Fruit fly (Drosophila melanogaster) whole organism, prepupa: ENCODE data around the gene Samuel.

Experiments
- CG10631 ChIP-seq: fragments of 200-800 bp; sonication (Bioruptor generic); optimal IDR thresholded peaks from 2 replicates; lab custom pipeline; 2016; ENCODE audit warnings: missing biosample characterization, missing genetic modification characterization
- CG10669 ChIP-seq: fragments of 200-800 bp; sonication (Bioruptor generic); optimal IDR thresholded peaks from 3 replicates; lab custom pipeline; 2018; ENCODE audit warnings: missing biosample characterization, mild to moderate bottlenecking, missing genetic modification characterization, moderate library complexity
- CG11294 ChIP-seq: fragments of 200-800 bp; sonication (Bioruptor generic); IDR thresholded peaks from 2 replicates; pipeline ENCODE4 v1.3.6; 2022; ENCODE audit warnings: missing biosample characterization, missing genetic modification characterization
- CG11762 ChIP-seq: fragments of 200-800 bp; sonication (Bioruptor generic); optimal IDR thresholded peaks from 3 replicates; lab custom pipeline; 2016; ENCODE audit warnings: missing biosample characterization, missing genetic modification characterization; ENCODE audit not compliant: insufficient read depth
- CG11902 ChIP-seq: fragments of 200-800 bp; sonication (Bioruptor generic); optimal IDR thresholded peaks from 3 replicates; lab custom pipeline; 2016; ENCODE audit warnings: missing biosample characterization, missing genetic modification characterization
- CG15336 ChIP-seq: fragments of 200-800 bp; sonication (Bioruptor generic); IDR thresholded peaks from 2 replicates; pipeline ENCODE4 v1.3.6; 2022; ENCODE audit warnings: missing biosample characterization, missing genetic modification characterization
- CG1621 ChIP-seq: fragments of 200-800 bp; sonication (Bioruptor generic); optimal IDR thresholded peaks from 3 replicates; lab custom pipeline; 2018; ENCODE audit warnings: missing biosample characterization, mild to moderate bottlenecking, missing genetic modification characterization
- CG16779 ChIP-seq: fragments of 200-800 bp; sonication (Bioruptor generic); optimal IDR thresholded peaks from 3 replicates; lab custom pipeline; 2017; ENCODE audit warnings: missing biosample characterization, mild to moderate bottlenecking, missing genetic modification characterization
- CG3032 ChIP-seq: fragments of 200-800 bp; optimal IDR thresholded peaks from 2 replicates; lab custom pipeline; 2019; ENCODE audit warnings: missing biosample characterization, mild to moderate bottlenecking, missing genetic modification characterization, moderate library complexity
- CG31627 ChIP-seq: fragments of 200-800 bp; sonication (Bioruptor generic); optimal IDR thresholded peaks from 3 replicates; lab custom pipeline; 2016; ENCODE audit warnings: missing biosample characterization, missing genetic modification characterization
- CG32006 ChIP-seq: fragments of 200-800 bp; sonication (Bioruptor generic); optimal IDR thresholded peaks from 3 replicates; lab custom pipeline; 2017; ENCODE audit warnings: missing biosample characterization, mild to moderate bottlenecking, missing genetic modification characterization
- CG34406 ChIP-seq: fragments of 200-800 bp; sonication (Bioruptor generic); optimal IDR thresholded peaks from 3 replicates; lab custom pipeline; 2016; ENCODE audit warnings: missing biosample characterization, missing genetic modification characterization
- CG3919 ChIP-seq: fragments of 200-800 bp; sonication (Bioruptor generic); optimal IDR thresholded peaks from 3 replicates; lab custom pipeline; 2016; ENCODE audit warnings: missing biosample characterization, missing genetic modification characterization
- CG4318 ChIP-seq: fragments of 200-800 bp; sonication (Bioruptor generic); optimal IDR thresholded peaks from 3 replicates; lab custom pipeline; 2017; ENCODE audit warnings: missing biosample characterization, mild to moderate bottlenecking, missing genetic modification characterization
- CG6163 ChIP-seq: fragments of 200-800 bp; sonication (Bioruptor generic); IDR thresholded peaks from 3 replicates; pipeline ENCODE4 v1.3.6; 2022; ENCODE audit warnings: missing biosample characterization, missing genetic modification characterization
- CG6276 ChIP-seq: fragments of 200-800 bp; sonication (Bioruptor generic); optimal IDR thresholded peaks from 2 replicates; lab custom pipeline; 2017; ENCODE audit warnings: missing biosample characterization, mild to moderate bottlenecking, missing genetic modification characterization
- CG6792 ChIP-seq: fragments of 200-800 bp; sonication (Bioruptor generic); optimal IDR thresholded peaks from 3 replicates; lab custom pipeline; 2016; ENCODE audit warnings: missing biosample characterization, missing genetic modification characterization
- CG6854 ChIP-seq: fragments of 200-800 bp; sonication (Bioruptor generic); optimal IDR thresholded peaks from 2 replicates; lab custom pipeline; 2017; ENCODE audit warnings: missing biosample characterization, mild to moderate bottlenecking, missing genetic modification characterization
- CG7368 ChIP-seq: fragments of 200-800 bp; sonication (Bioruptor generic); optimal IDR thresholded peaks from 3 replicates; lab custom pipeline; 2016; ENCODE audit warnings: missing biosample characterization, missing genetic modification characterization
- CG8119 ChIP-seq: fragments of 200-800 bp; sonication (Bioruptor generic); IDR thresholded peaks from 3 replicates; pipeline ENCODE4 v1.3.6; 2022; ENCODE audit warnings: missing biosample characterization, missing genetic modification characterization
- CG9139 ChIP-seq: fragments of 200-800 bp; sonication (Bioruptor generic); optimal IDR thresholded peaks from 3 replicates; lab custom pipeline; 2017; ENCODE audit warnings: missing biosample characterization, mild to moderate bottlenecking, missing genetic modification characterization
- Eip75B ChIP-seq: fragments of 200-800 bp; sonication (Bioruptor generic); optimal IDR thresholded peaks from 3 replicates; lab custom pipeline; 2016; ENCODE audit warnings: missing biosample characterization, missing genetic modification characterization
- Eip78C ChIP-seq: fragments of 200-800 bp; sonication (Bioruptor generic); peaks from one replicate; lab custom pipeline; 2016; ENCODE audit warnings: missing biosample characterization, missing genetic modification characterization
- Ets21C ChIP-seq: fragments of 200-800 bp; sonication (Bioruptor generic); optimal IDR thresholded peaks from 3 replicates; lab custom pipeline; 2016; ENCODE audit warnings: missing biosample characterization, missing genetic modification characterization
- Ets96B ChIP-seq: fragments of 200-800 bp; optimal IDR thresholded peaks from 2 replicates; lab custom pipeline; 2019; ENCODE audit warnings: missing biosample characterization, mild to moderate bottlenecking, missing genetic modification characterization, moderate library complexity
- Gug ChIP-seq: fragments of 200-800 bp; sonication (Bioruptor generic); IDR thresholded peaks from 2 replicates; pipeline ENCODE4 v1.3.6; 2022; ENCODE audit warnings: missing biosample characterization, missing genetic modification characterization
- Hr38 ChIP-seq: sonication (Bioruptor generic); optimal IDR thresholded peaks from 2 replicates; lab custom pipeline; 2016; ENCODE audit warnings: missing biosample characterization, missing genetic modification characterization
- Met ChIP-seq: fragments of 200-800 bp; sonication (Bioruptor generic); optimal IDR thresholded peaks from 3 replicates; lab custom pipeline; 2016; ENCODE audit warnings: missing biosample characterization, missing genetic modification characterization
- OdsH ChIP-seq: fragments of 200-800 bp; sonication (Bioruptor generic); optimal IDR thresholded peaks from 3 replicates; lab custom pipeline; 2016; ENCODE audit warnings: missing biosample characterization, missing genetic modification characterization
- Sox15 ChIP-seq: fragments of 200-800 bp; sonication (Bioruptor generic); optimal IDR thresholded peaks from 3 replicates; lab custom pipeline; 2016; ENCODE audit warnings: missing biosample characterization, missing genetic modification characterization
- achi ChIP-seq: fragments of 200-800 bp; sonication (Bioruptor generic); optimal IDR thresholded peaks from 3 replicates; lab custom pipeline; 2016; ENCODE audit warnings: missing biosample characterization, missing genetic modification characterization
- acj6 ChIP-seq: fragments of 200-800 bp; sonication (Bioruptor generic); optimal IDR thresholded peaks from 3 replicates; lab custom pipeline; 2016; ENCODE audit warnings: missing biosample characterization, missing genetic modification characterization
- cyc ChIP-seq: fragments of 200-800 bp; sonication (Bioruptor generic); optimal IDR thresholded peaks from 3 replicates; lab custom pipeline; 2016; ENCODE audit warnings: missing biosample characterization, missing genetic modification characterization
- dac ChIP-seq: fragments of 200-800 bp; sonication (Bioruptor generic); optimal IDR thresholded peaks from 2 replicates; lab custom pipeline; 2017; ENCODE audit warnings: missing biosample characterization, mild to moderate bottlenecking, missing genetic modification characterization
- dsx ChIP-seq: fragments of 200-800 bp; optimal IDR thresholded peaks from 3 replicates; lab custom pipeline; 2019; ENCODE audit warnings: missing biosample characterization, mild to moderate bottlenecking, missing genetic modification characterization, moderate library complexity; ENCODE audit not compliant: poor library complexity, severe bottlenecking
- eg ChIP-seq: fragments of 200-800 bp; sonication (Bioruptor generic); IDR thresholded peaks from 3 replicates; pipeline ENCODE4 v1.3.6; 2022; ENCODE audit warnings: missing biosample characterization, missing genetic modification characterization
- esn ChIP-seq: fragments of 200-800 bp; sonication (Bioruptor generic); optimal IDR thresholded peaks from 2 replicates; lab custom pipeline; 2016; ENCODE audit warnings: missing biosample characterization, mild to moderate bottlenecking, missing genetic modification characterization, moderate library complexity
- fd59A ChIP-seq: fragments of 200-800 bp; sonication (Bioruptor generic); optimal IDR thresholded peaks from 2 replicates; lab custom pipeline; 2017; ENCODE audit warnings: missing biosample characterization, mild to moderate bottlenecking, missing genetic modification characterization, missing genetic modification reagents
- fd85E ChIP-seq: fragments of 200-800 bp; sonication (Bioruptor generic); optimal IDR thresholded peaks from 3 replicates; lab custom pipeline; 2016; ENCODE audit warnings: missing biosample characterization, missing genetic modification characterization
- fkh ChIP-seq: fragments of 200-800 bp; sonication (Bioruptor generic); optimal IDR thresholded peaks from 3 replicates; lab custom pipeline; 2017; ENCODE audit warnings: missing biosample characterization, mild to moderate bottlenecking, missing genetic modification characterization, moderate library complexity
- lz ChIP-seq: fragments of 200-800 bp; sonication (Bioruptor generic); optimal IDR thresholded peaks from 3 replicates; lab custom pipeline; 2016; ENCODE audit warnings: missing biosample characterization, missing genetic modification characterization
- net ChIP-seq: fragments of 200-800 bp; sonication (Bioruptor generic); optimal IDR thresholded peaks from 3 replicates; lab custom pipeline; 2016; ENCODE audit warnings: missing biosample characterization, missing genetic modification characterization
- pdm3 ChIP-seq: fragments of 200-800 bp; sonication (Bioruptor generic); optimal IDR thresholded peaks from 3 replicates; lab custom pipeline; 2016; ENCODE audit warnings: missing biosample characterization, missing genetic modification characterization
- spab ChIP-seq: fragments of 200-800 bp; sonication (Bioruptor generic); optimal IDR thresholded peaks from 2 replicates; lab custom pipeline; 2017; ENCODE audit warnings: missing biosample characterization, mild to moderate bottlenecking, missing genetic modification characterization, missing genetic modification reagents
- ss ChIP-seq, 2 experiments: fragments of 200-800 bp; sonication (Bioruptor generic); optimal IDR thresholded peaks; 2 replicates in 1 of 2; 3 replicates in 1 of 2; lab custom pipeline; 2017 to 2018; ENCODE audit warnings: mild to moderate bottlenecking in 2 of 2, missing biosample characterization in 2 of 2, missing genetic modification characterization in 2 of 2, moderate library complexity in 1 of 2

Gene Samuel

DNA sequence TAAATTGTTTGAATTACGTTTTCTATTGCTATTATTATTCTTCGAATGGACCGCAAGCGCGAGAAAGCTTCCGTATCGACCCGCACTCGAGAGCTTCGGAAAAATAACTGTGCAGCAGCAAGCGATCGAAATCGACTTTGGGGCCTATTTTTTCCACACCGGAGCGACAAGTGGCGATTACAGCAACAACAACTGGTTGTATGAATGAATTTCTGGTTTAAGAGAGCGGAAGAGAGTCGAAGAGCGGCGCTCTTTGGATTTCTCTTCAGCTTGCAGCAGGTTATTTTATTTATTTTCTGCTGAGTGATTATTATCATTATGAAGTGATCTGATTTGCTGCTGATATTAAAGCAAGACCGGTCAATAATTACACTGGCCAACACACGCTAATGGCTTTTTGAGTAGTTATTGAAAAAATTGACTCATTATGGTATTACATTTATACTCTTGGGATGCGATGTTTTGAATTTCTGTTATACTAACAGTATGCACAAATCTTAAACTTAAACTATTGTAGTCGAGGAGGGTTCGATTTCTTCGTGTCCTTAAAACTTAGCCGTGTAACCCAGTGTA is at the start of gene Samuel (continued):
- TF ChIP-seq CG34406 (GFP tag; lab: Kevin White, UChicago) (peak; percentile 41), dac (GFP tag; lab: Kevin White, UChicago) (no peak), CG10669 (GFP tag; lab: Kevin White, UChicago) (peak; percentile 46), CG32006 (GFP tag; lab: Kevin White, UChicago) (peak; percentile 11), Hr38 (GFP tag; lab: Kevin White, UChicago) (no peak), CG7368 (GFP tag; lab: Kevin White, UChicago) (peak; percentile 28), CG3032 (tag; lab: Kevin White, UChicago) (peak; percentile 29), Ets21C (GFP tag; lab: Kevin White, UChicago) (peak; percentile 26), CG1621 (tag; lab: Kevin White, UChicago) (peak; percentile 22)

DNA sequence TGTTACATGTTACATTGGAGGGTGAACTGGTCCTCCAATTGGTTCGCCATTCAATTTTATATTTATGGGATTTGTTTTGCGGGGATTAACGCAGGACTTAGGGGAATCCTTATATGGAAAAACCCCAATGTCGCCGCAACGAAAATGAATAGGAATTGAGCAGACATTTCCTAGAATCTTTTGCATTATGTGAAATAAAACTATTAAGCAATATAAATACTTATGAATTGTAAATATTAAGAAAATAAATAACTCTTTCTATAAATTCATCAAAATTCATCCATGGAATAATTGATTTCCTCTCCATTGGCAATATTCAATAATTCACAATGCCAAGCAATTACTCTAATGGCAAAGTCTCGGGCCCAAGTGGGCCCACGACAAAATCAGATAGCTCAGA is 46.9 kb upstream of the Samuel start, which contains the start of gene Gr32a:
Gene Gr32a, plus strand, starts transcription at position 301 of the 400 bp plus-strand sequence.
- TF ChIP-seq dsx (GFP tag; lab: Kevin White, UChicago) = no peak
- no peak for TF ChIP-seq spab (GFP tag; lab: Kevin White, UChicago)
- TF ChIP-seq CG8119 = no peak
- no peak for TF ChIP-seq CG6163 (GFP tag; lab: Robert Waterston, UW)
- TF ChIP-seq pdm3 = no peak
- no peak for TF ChIP-seq CG1621 (tag; lab: Kevin White, UChicago)
- TF ChIP-seq CG6276 = no peak
- TF ChIP-seq Ets96B (tag; lab: Kevin White, UChicago) = no peak
- no peak for TF ChIP-seq fd85E (GFP tag; lab: Kevin White, UChicago)
- TF ChIP-seq CG16779 (tag; lab: Kevin White, UChicago) = no peak
- TF ChIP-seq OdsH (GFP tag; lab: Kevin White, UChicago) = no peak
- no peak for TF ChIP-seq CG3919
- TF ChIP-seq CG34406 (GFP tag; lab: Kevin White, UChicago) = no peak
- TF ChIP-seq acj6 (GFP tag; lab: Kevin White, UChicago) = no peak
- no peak for TF ChIP-seq fd59A (GFP tag; lab: Kevin White, UChicago)
- TF ChIP-seq eg = no peak
- no peak for TF ChIP-seq CG32006 (GFP tag; lab: Kevin White, UChicago)
- no peak for TF ChIP-seq CG11902 (GFP tag; lab: Kevin White, UChicago)
- TF ChIP-seq Eip78C = no peak

DNA sequence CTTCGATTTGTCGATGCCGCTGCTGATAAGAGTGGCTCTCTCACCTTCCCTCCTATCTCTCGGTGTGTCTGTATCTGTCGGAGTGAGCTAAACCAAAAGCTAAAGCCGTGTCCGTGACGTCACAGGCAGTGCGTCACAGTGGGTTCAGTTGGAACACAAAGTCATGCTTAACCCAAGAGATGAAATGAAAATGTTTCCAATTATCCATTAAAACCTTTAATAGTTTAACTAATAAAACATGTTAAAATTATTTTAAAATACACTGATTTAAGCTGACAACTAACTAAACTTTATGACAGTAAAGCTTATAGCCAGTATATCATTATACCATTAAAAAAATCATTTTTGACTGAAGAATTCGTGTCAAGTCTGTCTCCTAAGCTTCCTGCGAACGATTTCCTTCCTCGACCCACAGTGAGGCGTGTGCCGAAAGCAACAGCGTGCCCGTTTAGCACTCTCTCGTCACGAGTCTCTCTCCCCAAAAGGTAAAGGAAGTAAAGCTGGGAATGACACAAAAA is 46.3 kb upstream of the Samuel start, which contains the start of gene Idua:
Gene Idua, minus strand, starts transcription at position 51 of the 518 bp plus-strand sequence.
- TF ChIP-seq CG11902 (GFP tag; lab: Kevin White, UChicago) = peak; percentile 61
- peak; percentile 69 for TF ChIP-seq CG4318 (GFP tag; lab: Kevin White, UChicago)
- peak; percentile 72 for TF ChIP-seq CG15336 (GFP tag; lab: Robert Waterston, UW)
- TF ChIP-seq Gug (GFP tag; lab: Robert Waterston, UW) = peak; percentile 52
- TF ChIP-seq Sox15 (GFP tag; lab: Kevin White, UChicago) = peak; percentile 57
- peak; percentile 54 for TF ChIP-seq Ets21C (GFP tag; lab: Kevin White, UChicago)
- TF ChIP-seq achi (GFP tag; lab: Kevin White, UChicago) = peak; percentile 82
- peak; percentile 76 for TF ChIP-seq CG34406 (GFP tag; lab: Kevin White, UChicago)
- peak; percentile 74 for TF ChIP-seq CG6792 (GFP tag; lab: Kevin White, UChicago)
- TF ChIP-seq spab (GFP tag; lab: Kevin White, UChicago) = no peak
- TF ChIP-seq CG6854 (GFP tag; lab: Kevin White, UChicago) = peak; percentile 68
- TF ChIP-seq CG10631 (GFP tag; lab: Kevin White, UChicago) = peak; percentile 83
- TF ChIP-seq fkh (GFP tag; lab: Kevin White, UChicago) = no peak
- peak; percentile 51; the same call in 1 of the 3 replicates for TF ChIP-seq CG6163 (GFP tag; lab: Robert Waterston, UW)
- peak; percentile 65 for TF ChIP-seq lz (GFP tag; lab: Kevin White, UChicago)
- no peak for TF ChIP-seq CG9139 (GFP tag; lab: Kevin White, UChicago)
- TF ChIP-seq CG11762 = peak; percentile 25
- peak; percentile 85 for TF ChIP-seq esn (GFP tag; lab: Kevin White, UChicago)
- peak; percentile 58 for TF ChIP-seq CG1621 (tag; lab: Kevin White, UChicago)
- TF ChIP-seq Met (GFP tag; lab: Kevin White, UChicago) = no peak
- peak; percentile 96 for TF ChIP-seq Eip78C
- TF ChIP-seq CG8119 = peak; percentile 82; the same call in 2 of the 3 replicates
- TF ChIP-seq fd85E (GFP tag; lab: Kevin White, UChicago) = no peak
- TF ChIP-seq Eip75B (GFP tag; lab: Kevin White, UChicago) = no peak
- TF ChIP-seq CG31627 (GFP tag; lab: Kevin White, UChicago) = peak; percentile 72
- peak; percentile 45 for TF ChIP-seq cyc (GFP tag; lab: Kevin White, UChicago)
- no peak for TF ChIP-seq ss (GFP tag; optimal IDR thresholded peaks at IDR 0.05; lab: Kevin White, UChicago)
- peak; percentile 85 for TF ChIP-seq net (GFP tag; lab: Kevin White, UChicago)
- peak; percentile 26; the same call in 1 of the 2 replicates for TF ChIP-seq CG11294 (GFP tag; lab: Robert Waterston, UW)
